Worm (Caenorhabditis elegans): ENCODE results near the gene str-161.

Gene str-161

DNA sequence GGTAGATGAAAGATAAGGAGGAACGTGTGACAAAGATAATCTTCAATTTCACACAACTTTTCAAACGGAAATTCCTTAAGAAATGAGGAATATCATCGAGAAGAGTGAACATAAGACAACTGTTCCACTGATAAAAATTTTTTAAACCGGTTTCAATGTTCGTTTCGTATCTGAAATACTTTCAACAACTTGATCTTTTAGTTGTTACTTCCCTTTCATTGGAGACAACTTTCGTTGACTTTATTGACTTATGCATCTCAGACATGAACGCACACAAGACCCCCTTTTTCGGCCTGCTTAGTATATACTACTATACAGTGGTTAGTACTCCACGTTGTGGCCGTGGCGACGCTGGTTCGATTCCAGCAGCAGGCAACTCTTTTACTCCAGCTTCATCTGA is 42.4 kb downstream of the str-161 start, which contains the start of the genes Y17G9A.4 and str-173:
Gene Y17G9A.4, minus strand, starts transcription at position 101 of the 400 bp plus-strand sequence.
Gene str-173, plus strand, starts transcription at position 325 of the 400 bp plus-strand sequence.
- TF ChIP-seq nhr-20 (tag; optimal IDR thresholded peaks at IDR 0.05) (no peak), unc-30 (tag; optimal IDR thresholded peaks at IDR 0.05) (no peak), egl-13 (tag; optimal IDR thresholded peaks at IDR 0.05) (no peak), lin-14 (GFP tag; optimal IDR thresholded peaks at IDR 0.05) (no peak), lin-13 (GFP tag; optimal IDR thresholded peaks at IDR 0.05) (no peak), ceh-88 (GFP tag; IDR thresholded peaks at IDR 0.05) (no peak), lin-35 (GFP tag; optimal IDR thresholded peaks at IDR 0.05) (no peak), pax-3 (tag; optimal IDR thresholded peaks at IDR 0.05) (no peak), mab-9 (GFP tag; IDR thresholded peaks at IDR 0.05) (no peak), grh-1 (GFP tag; IDR thresholded peaks at IDR 0.05) (no peak), dpl-1 (GFP tag; optimal IDR thresholded peaks at IDR 0.05) (no peak), ces-1 (GFP tag; optimal IDR thresholded peaks at IDR 0.05) (no peak), egl-27 (tag; optimal IDR thresholded peaks at IDR 0.05) (no peak), nhr-76 (tag; optimal IDR thresholded peaks at IDR 0.05) (no peak), lsy-2 (tag; optimal IDR thresholded peaks at IDR 0.05) (no peak)

DNA sequence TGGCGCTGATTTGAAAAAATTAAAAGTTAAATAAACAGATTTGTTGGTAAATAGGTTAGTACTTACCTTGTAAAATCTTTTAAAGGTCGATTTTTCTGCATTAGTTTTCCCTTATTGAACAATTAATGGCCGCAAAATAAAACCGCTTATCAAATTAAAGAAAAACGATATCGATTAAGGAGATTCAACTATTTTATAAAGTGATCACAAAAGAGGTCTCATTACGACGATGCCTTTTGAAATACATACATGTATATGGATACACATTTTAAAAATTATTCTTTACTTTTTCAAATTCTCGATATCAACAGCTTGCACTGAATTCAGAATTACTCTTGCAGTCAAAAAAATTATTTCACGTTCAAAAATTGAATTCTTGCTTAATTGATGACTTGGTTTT is 45.3 kb downstream of the str-161 start, which contains the start of gene Y17G9A.3:
Gene Y17G9A.3, minus strand, starts transcription at position 101 of the 400 bp plus-strand sequence.
- TF ChIP-seq ztf-4 (tag; optimal IDR thresholded peaks at IDR 0.05) (no peak), lir-3 (tag; optimal IDR thresholded peaks at IDR 0.05; ENCODE audit: poor library complexity) (no peak), dsc-1 (tag; optimal IDR thresholded peaks at IDR 0.05) (no peak), mdl-1 (tag; optimal IDR thresholded peaks at IDR 0.05) (no peak), ceh-63 (GFP tag; optimal IDR thresholded peaks at IDR 0.05) (no peak)

DNA sequence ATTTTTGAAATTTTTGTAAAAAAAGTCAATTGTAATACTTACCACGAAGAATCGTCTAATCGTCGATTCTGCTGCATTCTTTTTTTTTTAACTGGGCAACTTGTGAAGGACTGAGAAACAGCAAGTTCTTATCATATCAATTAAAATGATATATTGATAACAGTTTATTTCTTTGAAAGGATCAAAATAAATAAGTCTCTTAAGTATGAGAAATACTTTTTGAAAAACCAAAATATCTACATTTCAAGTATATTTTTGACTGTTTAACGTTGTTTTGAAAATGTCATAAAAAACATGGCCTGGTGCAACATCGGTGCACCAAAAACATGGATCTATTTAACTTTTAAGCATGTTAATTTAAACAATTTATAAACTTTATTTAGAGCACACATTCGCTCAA is 47.7 kb downstream of the str-161 start, which contains the start of gene Y17G9A.2:
Gene Y17G9A.2, minus strand, starts transcription at position 101 of the 400 bp plus-strand sequence.
- TF ChIP-seq aha-1 (tag; optimal IDR thresholded peaks at IDR 0.05) = no peak
- peak in 1 of 6 experiments; percentile 21 for TF ChIP-seq elt-3 (tag; optimal IDR thresholded peaks at IDR 0.05)
- no peak for TF ChIP-seq nhr-12 (tag; optimal IDR thresholded peaks at IDR 0.05)
- no peak for TF ChIP-seq lin-13 (GFP tag; optimal IDR thresholded peaks at IDR 0.05)
